Worm (Caenorhabditis elegans) whole organism, early embryonic: Measurements from ENCODE around the gene cla-1.

Source experiments
- ama-1 ChIP-seq: fragments of 150-350 bp; optimal IDR thresholded peaks from 2 replicates; lab custom pipeline; 2014
- ceh-36 ChIP-seq: sonication (generic microtip); optimal IDR thresholded peaks from 2 replicates; lab custom pipeline; 2016; ENCODE audit warnings: missing genetic modification characterization, inconsistent platforms, missing compliant biosample characterization
- flt-1 ChIP-seq: fragments of 200-800 bp; sonication (Bioruptor generic); IDR thresholded peaks from 2 replicates; pipeline ENCODE4 v1.3.6; 2022; ENCODE audit warnings: missing genetic modification characterization, missing compliant biosample characterization
- hmg-4 ChIP-seq: fragments of 200-800 bp; sonication (Bioruptor generic); optimal IDR thresholded peaks from 2 replicates; lab custom pipeline; 2018; ENCODE audit warnings: mild to moderate bottlenecking, missing genetic modification characterization, missing compliant biosample characterization
- hnd-1 ChIP-seq: sonication (generic microtip); optimal IDR thresholded peaks from 2 replicates; lab custom pipeline; 2016; ENCODE audit warnings: missing genetic modification characterization, missing compliant biosample characterization

ce11 chrIV:7552100-7552499 lies 36.6 kb upstream of the cla-1 start:
- TF ChIP-seq hmg-4 (GFP tag; lab: Kevin White, UChicago) (no peak), flt-1 (GFP tag; lab: Robert Waterston, UW) (no peak), ceh-36 (tag; lab: Kevin White, UChicago) (no peak), ama-1 (no peak), hnd-1 (tag; lab: Kevin White, UChicago) (no peak)
